Fruit fly (Drosophila melanogaster): ENCODE data around the gene Wdr37.

DNA sequence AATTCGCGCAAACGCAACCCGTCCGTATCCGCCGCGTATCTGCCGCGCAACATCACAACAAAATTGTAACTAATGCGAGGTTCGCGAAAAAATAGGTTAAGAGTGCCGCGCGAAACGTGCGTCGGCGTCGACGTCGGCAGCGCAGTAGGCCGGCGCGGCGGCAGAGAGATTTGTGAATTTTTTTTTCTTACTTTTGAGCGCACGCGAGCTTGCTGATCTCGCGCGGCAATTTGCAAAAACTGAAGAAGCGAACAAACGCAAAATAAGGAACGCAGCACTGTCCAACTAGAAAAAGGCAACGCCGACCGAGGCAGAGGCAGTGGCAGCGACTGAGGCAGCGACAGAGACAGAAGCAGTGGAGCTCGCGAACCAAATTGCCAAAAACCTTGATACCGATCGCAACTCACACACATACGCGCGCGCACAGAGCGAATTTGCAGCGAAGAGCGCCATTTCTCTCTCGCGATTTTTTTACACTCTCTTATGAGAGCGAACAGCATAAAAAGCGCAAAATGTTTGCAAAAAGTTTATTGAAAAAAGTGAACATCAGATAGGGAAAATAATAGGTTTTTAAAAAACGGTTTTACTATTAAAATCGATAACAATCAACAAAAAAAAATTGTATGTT lies 44.7 kb upstream of the Wdr37 start:
- TF ChIP-seq CG8478 (optimal IDR thresholded peaks at IDR 0.05) (no peak), CTCF (optimal IDR thresholded peaks at IDR 0.05) (no peak)

Measured in S2 (cell line).